Worm (Caenorhabditis elegans): ENCODE results near the gene H05C05.4.

Gene H05C05.4

ce11 chrIII:2960740-2961361 is 14.8 kb upstream of the H05C05.4 start:
- peak; percentile 56 for TF ChIP-seq nhr-85 (tag)

- TF ChIP-seq efl-1 (optimal IDR thresholded peaks at IDR 0.05) (no peak), efl-1 (GFP tag; optimal IDR thresholded peaks at IDR 0.05 in 1 of 2) (peak in 1 of 2 experiments; percentile 5), pax-3 (tag; optimal IDR thresholded peaks at IDR 0.05) (no peak), mep-1 (tag; optimal IDR thresholded peaks at IDR 0.05) (no peak), F16B12.6 (tag; optimal IDR thresholded peaks at IDR 0.05) (no peak), tlp-1 (tag; optimal IDR thresholded peaks at IDR 0.05) (no peak), pag-3 (tag; optimal IDR thresholded peaks at IDR 0.05; ENCODE audit: borderline replicate concordance, insufficient read depth) (no peak), ceh-63 (GFP tag; optimal IDR thresholded peaks at IDR 0.05) (no peak)
Observed at ce11 chrIII:2952437-2952836, 6.4 kb upstream of the H05C05.4 start.

- TF ChIP-seq skn-1 (tag; optimal IDR thresholded peaks at IDR 0.05) (peak; percentile 54), elt-3 (tag; optimal IDR thresholded peaks at IDR 0.05) (peak in 1 of 6 experiments; percentile 16), sox-4 (tag; optimal IDR thresholded peaks at IDR 0.05) (no peak), jun-1 (tag; optimal IDR thresholded peaks at IDR 0.05) (no peak), lir-3 (tag; optimal IDR thresholded peaks at IDR 0.05; ENCODE audit: poor library complexity) (no peak), lsy-2 (tag; optimal IDR thresholded peaks at IDR 0.05) (peak in 1 of 2 experiments; percentile 19), efl-1 (optimal IDR thresholded peaks at IDR 0.05) (no peak), efl-1 (GFP tag; optimal IDR thresholded peaks at IDR 0.05 in 1 of 2) (peak in 1 of 2 experiments; percentile 38), mef-2 (tag; optimal IDR thresholded peaks at IDR 0.05) (no peak), nhr-85 (tag) (peak; percentile 54), dsc-1 (tag; optimal IDR thresholded peaks at IDR 0.05) (no peak), lin-35 (GFP tag; optimal IDR thresholded peaks at IDR 0.05) (peak in 1 of 2 experiments; percentile 10), blmp-1 (tag; optimal IDR thresholded peaks at IDR 0.05) (peak; percentile 99), elt-2 (tag; optimal IDR thresholded peaks at IDR 0.05) (peak; percentile 93), mep-1 (tag; optimal IDR thresholded peaks at IDR 0.05) (peak; percentile 20), fkh-8 (tag; optimal IDR thresholded peaks at IDR 0.05) (no peak), grh-1 (GFP tag; IDR thresholded peaks at IDR 0.05) (no peak), F16B12.6 (tag; optimal IDR thresholded peaks at IDR 0.05) (no peak)
Observed at ce11 chrIII:2948310-2948961, 2.4 kb upstream of the H05C05.4 start.

ce11 chrIII:2947251-2947650 is 1.2 kb upstream of the H05C05.4 start:
- TF ChIP-seq blmp-1 (tag; optimal IDR thresholded peaks at IDR 0.05), result peak; percentile 13
- peak; percentile 20 to 28 for TF ChIP-seq lin-35 (GFP tag; optimal IDR thresholded peaks at IDR 0.05)
- TF ChIP-seq swsn-7 (tag; optimal IDR thresholded peaks at IDR 0.05), result no peak
- TF ChIP-seq pax-3 (tag; optimal IDR thresholded peaks at IDR 0.05), result no peak
- TF ChIP-seq lir-3 (tag; optimal IDR thresholded peaks at IDR 0.05; ENCODE audit: poor library complexity), result no peak
- no peak for TF ChIP-seq elt-2 (tag; optimal IDR thresholded peaks at IDR 0.05)
- TF ChIP-seq nhr-85 (tag), result peak; percentile 29
- peak in 2 of 3 experiments; percentile 32 to 34 for TF ChIP-seq dpl-1 (GFP tag; optimal IDR thresholded peaks at IDR 0.05)
- no peak for TF ChIP-seq dsc-1 (tag; optimal IDR thresholded peaks at IDR 0.05)
- TF ChIP-seq efl-3 (GFP tag; optimal IDR thresholded peaks at IDR 0.05), result no peak
- no peak for TF ChIP-seq nhr-20 (tag; optimal IDR thresholded peaks at IDR 0.05)
- TF ChIP-seq sptf-1 (tag; optimal IDR thresholded peaks at IDR 0.05), result no peak
- peak; percentile 57 for TF ChIP-seq mep-1 (tag; optimal IDR thresholded peaks at IDR 0.05)
- TF ChIP-seq F16B12.6 (tag; optimal IDR thresholded peaks at IDR 0.05), result peak; percentile 9
- TF ChIP-seq hpl-2 (GFP tag; optimal IDR thresholded peaks at IDR 0.05), result no peak
- TF ChIP-seq efl-1 (optimal IDR thresholded peaks at IDR 0.05), result peak; percentile 64 to 68
- peak in 1 of 2 experiments; percentile 32 for TF ChIP-seq efl-1 (GFP tag; optimal IDR thresholded peaks at IDR 0.05 in 1 of 2)
- TF ChIP-seq fkh-10 (GFP tag; optimal IDR thresholded peaks at IDR 0.05), result no peak
- peak; percentile 45 for TF ChIP-seq snu-23 (GFP tag; optimal IDR thresholded peaks at IDR 0.05)
- no peak for TF ChIP-seq hlh-4 (tag; optimal IDR thresholded peaks at IDR 0.05)
- peak; percentile 17 for TF ChIP-seq tbx-2 (tag; optimal IDR thresholded peaks at IDR 0.05)
- no peak for TF ChIP-seq snpc-4 (tag; optimal IDR thresholded peaks at IDR 0.05)
- TF ChIP-seq mab-9 (GFP tag; IDR thresholded peaks at IDR 0.05), result no peak
- no peak for TF ChIP-seq aly-2 (tag; optimal IDR thresholded peaks at IDR 0.05)
- no peak for TF ChIP-seq nhr-84 (tag; optimal IDR thresholded peaks at IDR 0.05)
- no peak for TF ChIP-seq mdl-1 (tag; optimal IDR thresholded peaks at IDR 0.05)
- peak in 1 of 3 experiments; percentile 25 for TF ChIP-seq ceh-82 (tag; optimal IDR thresholded peaks at IDR 0.05)
- no peak for TF ChIP-seq unc-86 (tag; optimal IDR thresholded peaks at IDR 0.05)
- TF ChIP-seq lin-14 (GFP tag; optimal IDR thresholded peaks at IDR 0.05), result peak; percentile 79
- TF ChIP-seq egl-13 (tag; optimal IDR thresholded peaks at IDR 0.05), result no peak
- TF ChIP-seq tlp-1 (tag; optimal IDR thresholded peaks at IDR 0.05), result no peak
- TF ChIP-seq zip-4 (GFP tag; optimal IDR thresholded peaks at IDR 0.05), result no peak
- no peak for TF ChIP-seq ces-1 (GFP tag; optimal IDR thresholded peaks at IDR 0.05)
